Fruit fly (Drosophila melanogaster): Measurements from ENCODE around the gene Snx17.

dm6 chr2L:10203933-10204509, 2.7 kb downstream of the Snx17 start, which contains the start of gene CG34159:
- TF ChIP-seq HLH106 (tag; optimal IDR thresholded peaks at IDR 0.05) = no peak
- TF ChIP-seq Vsx2 (GFP tag; optimal IDR thresholded peaks at IDR 0.05; ENCODE audit: partially characterized antibody) = no peak
- TF ChIP-seq fru (GFP tag; optimal IDR thresholded peaks at IDR 0.05) = no peak
- no peak for TF ChIP-seq Hr78 (GFP tag; optimal IDR thresholded peaks at IDR 0.05)
- TF ChIP-seq OdsH (GFP tag; optimal IDR thresholded peaks at IDR 0.05) = no peak
- TF ChIP-seq woc (GFP tag; optimal IDR thresholded peaks at IDR 0.05) = no peak
- no peak for TF ChIP-seq h (GFP tag; optimal IDR thresholded peaks at IDR 0.05)
- no peak for TF ChIP-seq jim (GFP tag; optimal IDR thresholded peaks at IDR 0.05)
- TF ChIP-seq Hr83 (GFP tag; optimal IDR thresholded peaks at IDR 0.05; ENCODE audit: poor library complexity, severe bottlenecking) = no peak
- TF ChIP-seq Jra (GFP tag; optimal IDR thresholded peaks at IDR 0.05) = no peak
- no peak for TF ChIP-seq lola (GFP tag; optimal IDR thresholded peaks at IDR 0.05)
- TF ChIP-seq Abd-B (GFP tag; optimal IDR thresholded peaks at IDR 0.05) = no peak

Data from whole organism, wandering third instar larva.